Worm (Caenorhabditis elegans): ENCODE results near the gene cfap-36.

ce11 chrV:174520-174919, 2.5 kb upstream of the cfap-36 start:
- TF ChIP-seq ama-1 (optimal IDR thresholded peaks at IDR 0.05) = no peak
- no peak for TF ChIP-seq ahr-1 (tag; optimal IDR thresholded peaks at IDR 0.05)
- TF ChIP-seq ttx-3 (tag; optimal IDR thresholded peaks at IDR 0.05) = no peak
- no peak for TF ChIP-seq F13H6.1 (tag; optimal IDR thresholded peaks at IDR 0.05)

Measured in whole organism, late embryonic.